Worm (Caenorhabditis elegans) whole organism, mixed stage, embryonic: Measurements from ENCODE around the gene ubc-20.

Experiments used
- bed-3 ChIP-seq: fragments of 200-800 bp; sonication (Bioruptor generic); optimal IDR thresholded peaks from 3 replicates; lab custom pipeline; 2018; ENCODE audit warnings: mild to moderate bottlenecking, missing genetic modification characterization, moderate library complexity, missing compliant biosample characterization
- blmp-1 ChIP-seq: fragments of 150-350 bp; optimal IDR thresholded peaks from 2 replicates; lab custom pipeline; 2014; ENCODE audit warnings: missing biosample characterization, missing genetic modification characterization
- ceh-39 ChIP-seq: fragments of 150-350 bp; optimal IDR thresholded peaks from 2 replicates; lab custom pipeline; 2014; ENCODE audit warnings: missing biosample characterization, missing genetic modification characterization
- elt-1 ChIP-seq: sonication (generic microtip); optimal IDR thresholded peaks from 2 replicates; lab custom pipeline; 2017; ENCODE audit warnings: missing genetic modification characterization, mild to moderate bottlenecking, missing compliant biosample characterization, antibody characterized with exemption, moderate library complexity, borderline replicate concordance; ENCODE audit not compliant: insufficient read depth
- elt-3 ChIP-seq: fragments of 150-350 bp; optimal IDR thresholded peaks from 2 replicates; lab custom pipeline; 2014; ENCODE audit warnings: missing biosample characterization, missing genetic modification characterization
- ham-2 ChIP-seq: fragments of 200-800 bp; sonication (Bioruptor generic); optimal IDR thresholded peaks from 2 replicates; lab custom pipeline; 2018; ENCODE audit warnings: mild to moderate bottlenecking, missing genetic modification characterization, missing compliant biosample characterization
- lsy-2 ChIP-seq: fragments of 150-350 bp; optimal IDR thresholded peaks from 2 replicates; lab custom pipeline; 2014; ENCODE audit warnings: missing biosample characterization, missing genetic modification characterization
- nhr-12 ChIP-seq: fragments of 150-350 bp; optimal IDR thresholded peaks from 2 replicates; lab custom pipeline; 2014; ENCODE audit warnings: missing biosample characterization, missing genetic modification characterization
- snpc-4 ChIP-seq: fragments of 150-350 bp; optimal IDR thresholded peaks from 2 replicates; lab custom pipeline; 2014; ENCODE audit warnings: missing biosample characterization, missing genetic modification characterization
- sptf-1 ChIP-seq: sonication (generic microtip); optimal IDR thresholded peaks from 2 replicates; lab custom pipeline; 2017; ENCODE audit warnings: mild to moderate bottlenecking, missing genetic modification characterization, moderate library complexity, missing compliant biosample characterization
- unc-62 ChIP-seq: fragments of 150-350 bp; optimal IDR thresholded peaks from 2 replicates; lab custom pipeline; 2014; ENCODE audit warnings: missing biosample characterization, missing genetic modification reagents, missing genetic modification characterization
- ztf-11 ChIP-seq: fragments of 150-350 bp; optimal IDR thresholded peaks from 2 replicates; lab custom pipeline; 2014; ENCODE audit warnings: missing biosample characterization, missing genetic modification characterization

- TF ChIP-seq snpc-4 (tag; lab: Kevin White, UChicago) (no peak), blmp-1 (tag; lab: Kevin White, UChicago) (no peak), nhr-12 (tag; lab: Kevin White, UChicago) (no peak), sptf-1 (tag; lab: Kevin White, UChicago) (no peak), ceh-39 (tag; lab: Kevin White, UChicago) (no peak), lsy-2 (no peak), ham-2 (no peak), bed-3 (no peak), unc-62 (GFP tag; lab: Kevin White, UChicago) (no peak), ztf-11 (no peak), elt-1 (tag; lab: Kevin White, UChicago) (no peak), elt-3 (tag; lab: Kevin White, UChicago) (no peak)
Measured at ce11 chrIII:140904-141303, 47.7 kb upstream of the ubc-20 start, which contains the start of gene fbxb-81.
